Fruit fly (Drosophila melanogaster) whole organism, embryonic: Measurements from ENCODE around the gene CG12075.

Source experiments
- CG10209 ChIP-seq: fragments of 200-800 bp; sonication (Bioruptor generic); optimal IDR thresholded peaks from 3 replicates; lab custom pipeline; 2017; ENCODE audit warnings: missing biosample characterization, mild to moderate bottlenecking, missing genetic modification characterization, missing genetic modification reagents
- CG10462 ChIP-seq: fragments of 200-800 bp; sonication (Bioruptor generic); optimal IDR thresholded peaks from 2 replicates; lab custom pipeline; 2016; ENCODE audit warnings: missing biosample characterization, missing genetic modification characterization
- CG11093 ChIP-seq: fragments of 200-800 bp; sonication (Bioruptor generic); IDR thresholded peaks from 3 replicates; pipeline ENCODE4 v1.3.6; 2022; ENCODE audit warnings: missing biosample characterization, missing genetic modification characterization
- CG12155 ChIP-seq: fragments of 200-800 bp; sonication (Bioruptor generic); optimal IDR thresholded peaks from 3 replicates; lab custom pipeline; 2016; ENCODE audit warnings: missing biosample characterization, missing genetic modification characterization
- CG12219 ChIP-seq: fragments of 200-800 bp; sonication (Bioruptor generic); optimal IDR thresholded peaks from 3 replicates; lab custom pipeline; 2018; ENCODE audit warnings: missing biosample characterization, mild to moderate bottlenecking, missing genetic modification characterization
- CG14050 ChIP-seq: fragments of 200-800 bp; sonication (Bioruptor generic); IDR thresholded peaks from 3 replicates; pipeline ENCODE4 v1.3.6; 2022; ENCODE audit warnings: missing biosample characterization, missing genetic modification characterization
- CG15073 ChIP-seq: fragments of 200-800 bp; sonication (Bioruptor generic); optimal IDR thresholded peaks from 2 replicates; lab custom pipeline; 2016; ENCODE audit warnings: missing biosample characterization, missing genetic modification characterization
- CG16813 ChIP-seq: fragments of 200-800 bp; sonication (Bioruptor generic); IDR thresholded peaks from 3 replicates; pipeline ENCODE4 v1.3.6; 2022; ENCODE audit warnings: missing biosample characterization, missing genetic modification characterization; ENCODE audit not compliant: partially characterized antibody
- CG1792 ChIP-seq: fragments of 200-800 bp; sonication (Bioruptor generic); optimal IDR thresholded peaks from 2 replicates; lab custom pipeline; 2016; ENCODE audit warnings: missing biosample characterization, missing genetic modification characterization
- CG1832 ChIP-seq: fragments of 200-800 bp; sonication (Bioruptor generic); optimal IDR thresholded peaks from 2 replicates; lab custom pipeline; 2017; ENCODE audit warnings: missing biosample characterization, mild to moderate bottlenecking, missing genetic modification characterization, inconsistent platforms
- CG18599 ChIP-seq: fragments of 200-800 bp; sonication (Bioruptor generic); optimal IDR thresholded peaks from 3 replicates; lab custom pipeline; 2017; ENCODE audit warnings: missing biosample characterization, missing genetic modification characterization, mild to moderate bottlenecking, moderate library complexity, missing genetic modification reagents
- CG2129 ChIP-seq: fragments of 200-800 bp; sonication (Bioruptor generic); IDR thresholded peaks from 2 replicates; pipeline ENCODE4 v1.3.6; 2022; ENCODE audit warnings: missing biosample characterization, missing genetic modification characterization; ENCODE audit not compliant: partially characterized antibody
- CG31224 ChIP-seq: fragments of 200-800 bp; sonication (Bioruptor generic); IDR thresholded peaks from 2 replicates; pipeline ENCODE4 v1.3.6; 2022; ENCODE audit warnings: missing biosample characterization, missing genetic modification characterization
- CG32772 ChIP-seq: fragments of 200-800 bp; sonication (Bioruptor generic); IDR thresholded peaks from 2 replicates; pipeline ENCODE4 v1.3.6; 2022; ENCODE audit warnings: missing biosample characterization, missing genetic modification characterization
- CG6272 ChIP-seq: fragments of 200-800 bp; sonication (Bioruptor generic); IDR thresholded peaks from 2 replicates; pipeline ENCODE4 v1.3.6; 2022; ENCODE audit warnings: missing biosample characterization, missing genetic modification characterization
- CG7839 ChIP-seq: fragments of 200-800 bp; sonication (Bioruptor generic); optimal IDR thresholded peaks from 3 replicates; lab custom pipeline; 2018; ENCODE audit warnings: missing biosample characterization, mild to moderate bottlenecking, missing genetic modification characterization, moderate library complexity
- CG7987 ChIP-seq: fragments of 200-800 bp; sonication (Bioruptor generic); optimal IDR thresholded peaks from 2 replicates; lab custom pipeline; 2018; ENCODE audit warnings: missing biosample characterization, mild to moderate bottlenecking, missing genetic modification characterization, moderate library complexity
- CG9215 ChIP-seq: fragments of 200-800 bp; sonication (Bioruptor generic); IDR thresholded peaks from 2 replicates; pipeline ENCODE4 v1.3.6; 2022; ENCODE audit warnings: missing biosample characterization, missing genetic modification characterization
- CG9817 ChIP-seq: fragments of 200-800 bp; sonication (Bioruptor generic); optimal IDR thresholded peaks from 2 replicates; lab custom pipeline; 2018; ENCODE audit warnings: missing biosample characterization, mild to moderate bottlenecking, missing genetic modification characterization, moderate library complexity
- CrebB ChIP-seq: fragments of 200-800 bp; sonication (Bioruptor generic); optimal IDR thresholded peaks from 3 replicates; lab custom pipeline; 2018; ENCODE audit warnings: missing biosample characterization, mild to moderate bottlenecking, missing genetic modification characterization
- Hr78 ChIP-seq, 2 experiments: fragments of 200-800 bp in 1 of 2; fragments of >200 bp in 1 of 2; sonication (Bioruptor generic) in 1 of 2; optimal IDR thresholded peaks; 2 replicates each; lab custom pipeline; 2017 to 2019; ENCODE audit warnings: missing biosample characterization in 2 of 2, missing genetic modification characterization in 2 of 2, mild to moderate bottlenecking in 1 of 2, moderate library complexity in 1 of 2
- Poxn ChIP-seq: fragments of 200-800 bp; sonication (Bioruptor generic); IDR thresholded peaks from 2 replicates; pipeline ENCODE4 v1.3.6; 2022; ENCODE audit warnings: missing biosample characterization, missing genetic modification characterization
- Ptx1 ChIP-seq: fragments of 200-800 bp; sonication (Bioruptor generic); IDR thresholded peaks from 2 replicates; pipeline ENCODE4 v1.3.6; 2022; ENCODE audit warnings: missing biosample characterization, missing genetic modification characterization
- Ravus ChIP-seq: fragments of 200-800 bp; sonication (Bioruptor generic); IDR thresholded peaks from 2 replicates; pipeline ENCODE4 v1.3.6; 2022; ENCODE audit warnings: missing biosample characterization, missing genetic modification characterization
- Rx ChIP-seq: fragments of 200-800 bp; sonication (Bioruptor generic); IDR thresholded peaks from 2 replicates; pipeline ENCODE4 v1.3.6; 2022; ENCODE audit warnings: missing biosample characterization, missing genetic modification characterization
- Sox100B ChIP-seq: fragments of 200-800 bp; sonication (Bioruptor generic); optimal IDR thresholded peaks from 3 replicates; lab custom pipeline; 2018; ENCODE audit warnings: missing biosample characterization, mild to moderate bottlenecking, missing genetic modification characterization
- Stat92E ChIP-seq, 3 experiments: fragments of >200 bp in 2 of 3; fragments of 200-800 bp in 1 of 3; sonication (Bioruptor generic) in 1 of 3; optimal IDR thresholded peaks; 2 replicates each; lab custom pipeline; 2017 to 2019; ENCODE audit warnings: missing biosample characterization in 3 of 3, missing genetic modification characterization in 3 of 3, mild to moderate bottlenecking in 1 of 3, moderate library complexity in 1 of 3
- ab ChIP-seq: fragments of 200-800 bp; sonication (Bioruptor generic); optimal IDR thresholded peaks from 2 replicates; lab custom pipeline; 2016; ENCODE audit warnings: missing biosample characterization, missing genetic modification characterization
- ash1 ChIP-seq: fragments of 200-800 bp; sonication (Bioruptor generic); optimal IDR thresholded peaks from 2 replicates; lab custom pipeline; 2018; ENCODE audit warnings: missing biosample characterization, mild to moderate bottlenecking, missing genetic modification characterization
- ato ChIP-seq: fragments of 200-800 bp; sonication (Bioruptor generic); IDR thresholded peaks from 2 replicates; pipeline ENCODE4 v1.3.6; 2022; ENCODE audit warnings: missing biosample characterization, missing genetic modification characterization; ENCODE audit not compliant: partially characterized antibody
- btn ChIP-seq: fragments of 200-800 bp; sonication (Bioruptor generic); optimal IDR thresholded peaks from 2 replicates; lab custom pipeline; 2016; ENCODE audit warnings: missing biosample characterization, missing genetic modification characterization
- cato ChIP-seq: fragments of 200-800 bp; sonication (Bioruptor generic); optimal IDR thresholded peaks from 2 replicates; lab custom pipeline; 2016; ENCODE audit warnings: missing biosample characterization, missing genetic modification characterization, borderline replicate concordance
- cwo ChIP-seq: fragments of 200-800 bp; sonication (Bioruptor generic); optimal IDR thresholded peaks from 3 replicates; lab custom pipeline; 2017; ENCODE audit warnings: missing biosample characterization, missing genetic modification characterization, mild to moderate bottlenecking, moderate library complexity, missing genetic modification reagents
- en ChIP-seq: fragments of 200-800 bp; sonication (Bioruptor generic); optimal IDR thresholded peaks from 2 replicates; lab custom pipeline; 2016; ENCODE audit warnings: missing biosample characterization, missing genetic modification characterization
- fru ChIP-seq: fragments of >200 bp; optimal IDR thresholded peaks from 2 replicates; lab custom pipeline; 2017
- grn ChIP-seq: fragments of 200-800 bp; sonication (Bioruptor generic); optimal IDR thresholded peaks from 3 replicates; lab custom pipeline; 2017; ENCODE audit warnings: missing biosample characterization, missing genetic modification characterization
- ham ChIP-seq: fragments of 200-800 bp; sonication (Bioruptor generic); IDR thresholded peaks from 2 replicates; pipeline ENCODE4 v1.3.6; 2022; ENCODE audit warnings: missing biosample characterization, missing genetic modification characterization
- hth ChIP-seq: fragments of >200 bp; optimal IDR thresholded peaks from 2 replicates; lab custom pipeline; 2017; ENCODE audit warnings: inconsistent platforms
- klu ChIP-seq: fragments of 200-800 bp; sonication (Bioruptor generic); IDR thresholded peaks from 2 replicates; pipeline ENCODE4 v1.3.6; 2022; ENCODE audit warnings: missing biosample characterization, missing genetic modification characterization
- phol ChIP-seq: fragments of 200-800 bp; sonication (Bioruptor generic); optimal IDR thresholded peaks from 3 replicates; lab custom pipeline; 2018; ENCODE audit warnings: missing biosample characterization, mild to moderate bottlenecking, missing genetic modification characterization, moderate library complexity
- rib ChIP-seq: fragments of 200-800 bp; sonication (Bioruptor generic); IDR thresholded peaks from 2 replicates; pipeline ENCODE4 v1.3.6; 2022; ENCODE audit warnings: missing biosample characterization, missing genetic modification characterization
- sens-2 ChIP-seq: fragments of 200-800 bp; sonication (Bioruptor generic); IDR thresholded peaks from 2 replicates; pipeline ENCODE4 v1.3.6; 2022; ENCODE audit warnings: missing biosample characterization, missing genetic modification characterization
- sug ChIP-seq: fragments of 200-800 bp; optimal IDR thresholded peaks from 2 replicates; lab custom pipeline; 2019; ENCODE audit warnings: missing biosample characterization, mild to moderate bottlenecking, missing genetic modification characterization, moderate library complexity
- tna ChIP-seq: fragments of 200-800 bp; sonication (Bioruptor generic); IDR thresholded peaks from 2 replicates; pipeline ENCODE4 v1.3.6; 2022; ENCODE audit warnings: missing biosample characterization, missing genetic modification characterization; ENCODE audit not compliant: partially characterized antibody
- ttk ChIP-seq: fragments of 200-800 bp; sonication (Bioruptor generic); IDR thresholded peaks from 2 replicates; pipeline ENCODE4 v2.1.2; 2022; ENCODE audit warnings: missing biosample characterization, missing genetic modification characterization
- unc-4 ChIP-seq: fragments of 200-800 bp; sonication (Bioruptor generic); IDR thresholded peaks from 2 replicates; pipeline ENCODE4 v1.3.6; 2022; ENCODE audit warnings: missing biosample characterization, missing genetic modification characterization; ENCODE audit not compliant: partially characterized antibody
- unpg ChIP-seq: fragments of 200-800 bp; sonication (Bioruptor generic); optimal IDR thresholded peaks from 3 replicates; lab custom pipeline; 2018; ENCODE audit warnings: missing biosample characterization, mild to moderate bottlenecking, missing genetic modification characterization, moderate library complexity
- wdn ChIP-seq: fragments of 200-800 bp; sonication (Bioruptor generic); IDR thresholded peaks from 2 replicates; pipeline ENCODE4 v1.3.6; 2022; ENCODE audit warnings: missing biosample characterization, missing genetic modification characterization
- wor ChIP-seq: fragments of 200-800 bp; sonication (Bioruptor generic); IDR thresholded peaks from 2 replicates; pipeline ENCODE4 v1.3.6; 2022; ENCODE audit warnings: missing biosample characterization, missing genetic modification characterization
- zfh2 ChIP-seq: fragments of 200-800 bp; sonication (Bioruptor generic); optimal IDR thresholded peaks from 2 replicates; lab custom pipeline; 2016; ENCODE audit warnings: missing biosample characterization, missing genetic modification characterization

The CG12075 gene

dm6 chrX:8897859-8898427 lies 59.8 kb downstream of the CG12075 start, which contains the start of gene Moe (continued):
- TF ChIP-seq CG10209 (GFP tag; lab: Kevin White, UChicago): no peak
- TF ChIP-seq CG11093 (GFP tag; lab: Robert Waterston, UW): no peak
- no peak for TF ChIP-seq Poxn (GFP tag; lab: Robert Waterston, UW)
- no peak for TF ChIP-seq cato (GFP tag; lab: Kevin White, UChicago)
- peak; percentile 39 for TF ChIP-seq sug
- no peak for TF ChIP-seq CG15073 (GFP tag; lab: Kevin White, UChicago)
- TF ChIP-seq CG18599 (GFP tag; lab: Kevin White, UChicago): peak; percentile 29
- no peak for TF ChIP-seq CG14050 (GFP tag; lab: Robert Waterston, UW)
- TF ChIP-seq grn (GFP tag; lab: Kevin White, UChicago): no peak
- TF ChIP-seq hth (lab: Kevin White, UChicago): no peak
- TF ChIP-seq CG7987 (GFP tag; lab: Kevin White, UChicago): peak; percentile 25
- TF ChIP-seq zfh2 (GFP tag; lab: Kevin White, UChicago): peak; percentile 79
- TF ChIP-seq CG9817 (tag; lab: Kevin White, UChicago): peak; percentile 35
- peak; percentile 23 for TF ChIP-seq CG7839 (tag; lab: Kevin White, UChicago)
- TF ChIP-seq Ravus: no peak
- no peak for TF ChIP-seq CG12219 (GFP tag; lab: Kevin White, UChicago)
- TF ChIP-seq rib (GFP tag; lab: Robert Waterston, UW): no peak
- no peak for TF ChIP-seq wor (GFP tag; lab: Robert Waterston, UW)
- TF ChIP-seq ham (GFP tag; lab: Robert Waterston, UW): no peak
- no peak for TF ChIP-seq CrebB (tag; lab: Kevin White, UChicago)
- TF ChIP-seq Sox100B (GFP tag; lab: Kevin White, UChicago): no peak
- TF ChIP-seq ato (GFP tag; lab: Robert Waterston, UW): peak; percentile 56; the same call in 1 of the 2 replicates
- TF ChIP-seq klu (GFP tag; lab: Robert Waterston, UW): 0 out of 2 replicates have a peak, but pooled peaks have one; percentile 18
- peak; percentile 55 for TF ChIP-seq CG1792 (GFP tag; lab: Kevin White, UChicago)
- TF ChIP-seq unc-4 (GFP tag; lab: Robert Waterston, UW): peak; percentile 81
- TF ChIP-seq sens-2 (GFP tag; lab: Robert Waterston, UW): peak; percentile 32; the same call in 1 of the 2 replicates
- TF ChIP-seq CG2129: peak; percentile 52
- no peak for TF ChIP-seq en (GFP tag; lab: Kevin White, UChicago)
- TF ChIP-seq CG32772 (GFP tag; lab: Robert Waterston, UW): peak; percentile 52
- no peak for TF ChIP-seq ttk
- no peak for TF ChIP-seq ab (GFP tag; lab: Kevin White, UChicago)
- TF ChIP-seq Rx: 0 out of 2 replicates have a peak, but pooled peaks have one; percentile 9
- no peak for TF ChIP-seq cwo (GFP tag; lab: Kevin White, UChicago)
- TF ChIP-seq wdn: no peak
- no peak for TF ChIP-seq Hr78 (GFP tag; optimal IDR thresholded peaks at IDR 0.05; lab: Kevin White, UChicago)
- TF ChIP-seq Ptx1 (GFP tag; lab: Robert Waterston, UW): peak; percentile 45; the same call in 1 of the 2 replicates
- no peak for TF ChIP-seq ash1 (GFP tag; lab: Kevin White, UChicago)
- peak; percentile 12 for TF ChIP-seq btn (GFP tag; lab: Kevin White, UChicago)
- peak; percentile 48; the same call in 1 of the 2 replicates for TF ChIP-seq CG6272
- peak; percentile 50 for TF ChIP-seq phol (tag; lab: Kevin White, UChicago)
- TF ChIP-seq Stat92E (GFP tag; optimal IDR thresholded peaks at IDR 0.05; lab: Kevin White, UChicago): no peak
- TF ChIP-seq CG31224 (GFP tag; lab: Robert Waterston, UW): no peak
- TF ChIP-seq CG9215: 0 out of 2 replicates have a peak, but pooled peaks have one; percentile 13
- TF ChIP-seq CG16813 (GFP tag; lab: Robert Waterston, UW): peak; percentile 83
- TF ChIP-seq fru (lab: Kevin White, UChicago): no peak
- no peak for TF ChIP-seq CG1832 (GFP tag; lab: Kevin White, UChicago)
- TF ChIP-seq CG12155 (GFP tag; lab: Kevin White, UChicago): peak; percentile 56
- TF ChIP-seq tna (GFP tag; lab: Robert Waterston, UW): peak; percentile 54; the same call in 1 of the 2 replicates
- peak; percentile 35 for TF ChIP-seq CG10462 (GFP tag; lab: Kevin White, UChicago)
- no peak for TF ChIP-seq unpg (GFP tag; lab: Kevin White, UChicago)
